Worm (Caenorhabditis elegans): Measurements from ENCODE around the gene ceh-1.

The ceh-1 gene

ce11 chrX:4654057-4654456 is at the start of gene ceh-1:
ceh-1 (minus strand) TSS chrX:4654157.
- TF ChIP-seq snu-23 (GFP tag; optimal IDR thresholded peaks at IDR 0.05) (no peak), fkh-4 (tag; optimal IDR thresholded peaks at IDR 0.05; ENCODE audit: borderline replicate concordance) (no peak), ztf-11 (tag; optimal IDR thresholded peaks at IDR 0.05) (no peak), lin-13 (GFP tag; optimal IDR thresholded peaks at IDR 0.05) (no peak), hpl-2 (GFP tag; optimal IDR thresholded peaks at IDR 0.05) (no peak), hlh-17 (GFP tag; optimal IDR thresholded peaks at IDR 0.05; ENCODE audit: borderline replicate concordance) (no peak), rnt-1 (tag; optimal IDR thresholded peaks at IDR 0.05) (no peak), nhr-90 (tag; optimal IDR thresholded peaks at IDR 0.05; ENCODE audit: poor library complexity) (no peak), Y116A8C.19 (tag; optimal IDR thresholded peaks at IDR 0.05; ENCODE audit: borderline replicate concordance) (no peak)

ce11 chrX:4700083-4700482 is 46.1 kb upstream of the ceh-1 start:
- TF ChIP-seq ets-5 (GFP tag; IDR thresholded peaks at IDR 0.05) (no peak), ceh-63 (GFP tag; optimal IDR thresholded peaks at IDR 0.05) (no peak), ceh-90 (tag; optimal IDR thresholded peaks at IDR 0.05) (no peak), ama-1 (optimal IDR thresholded peaks at IDR 0.05) (no peak), aha-1 (tag; optimal IDR thresholded peaks at IDR 0.05) (no peak), elt-2 (tag; optimal IDR thresholded peaks at IDR 0.05) (peak; percentile 75), pag-3 (tag; optimal IDR thresholded peaks at IDR 0.05; ENCODE audit: borderline replicate concordance, insufficient read depth) (no peak), hlh-17 (GFP tag; optimal IDR thresholded peaks at IDR 0.05; ENCODE audit: borderline replicate concordance) (no peak), lin-35 (GFP tag; optimal IDR thresholded peaks at IDR 0.05) (peak in 1 of 2 experiments; percentile 33), fkh-4 (tag; optimal IDR thresholded peaks at IDR 0.05; ENCODE audit: borderline replicate concordance) (no peak), vab-15 (tag; optimal IDR thresholded peaks at IDR 0.05) (no peak), egl-27 (tag; optimal IDR thresholded peaks at IDR 0.05) (no peak), C04F5.9 (tag; optimal IDR thresholded peaks at IDR 0.05) (no peak), C16A3.4 (tag; optimal IDR thresholded peaks at IDR 0.05) (no peak), lin-14 (GFP tag; optimal IDR thresholded peaks at IDR 0.05) (no peak), zag-1 (tag; optimal IDR thresholded peaks at IDR 0.05) (no peak), pqm-1 (tag; optimal IDR thresholded peaks at IDR 0.05) (peak; percentile 15), nhr-71 (tag; optimal IDR thresholded peaks at IDR 0.05) (no peak), fkh-8 (tag; optimal IDR thresholded peaks at IDR 0.05) (no peak)

- TF ChIP-seq nhr-71 (tag; optimal IDR thresholded peaks at IDR 0.05) (peak; percentile 57), nhr-19 (GFP tag; conservative IDR thresholded peaks at IDR 0.05) (peak; percentile 34), tbx-2 (tag; optimal IDR thresholded peaks at IDR 0.05) (peak; percentile 22), vab-15 (tag; optimal IDR thresholded peaks at IDR 0.05) (no peak), nhr-85 (tag) (peak; percentile 76), egl-13 (tag; optimal IDR thresholded peaks at IDR 0.05) (no peak), xbp-1 (tag; optimal IDR thresholded peaks at IDR 0.05) (peak; percentile 35), efl-1 (optimal IDR thresholded peaks at IDR 0.05) (peak in 1 of 2 experiments; percentile 44), efl-1 (GFP tag; optimal IDR thresholded peaks at IDR 0.05 in 1 of 2) (peak in 1 of 2 experiments; percentile 91), dpl-1 (GFP tag; optimal IDR thresholded peaks at IDR 0.05) (peak in 2 of 3 experiments; percentile 6 to 37), F16B12.6 (tag; optimal IDR thresholded peaks at IDR 0.05) (peak; percentile 6), nhr-237 (tag; optimal IDR thresholded peaks at IDR 0.05) (no peak), swsn-7 (tag; optimal IDR thresholded peaks at IDR 0.05) (peak; percentile 26), jun-1 (tag; optimal IDR thresholded peaks at IDR 0.05) (no peak), mdl-1 (tag; optimal IDR thresholded peaks at IDR 0.05) (peak in 1 of 2 experiments; percentile 57), dsc-1 (tag; optimal IDR thresholded peaks at IDR 0.05) (no peak), nhr-20 (tag; optimal IDR thresholded peaks at IDR 0.05) (peak; percentile 37), C16A3.4 (tag; optimal IDR thresholded peaks at IDR 0.05) (peak; percentile 35), unc-86 (tag; optimal IDR thresholded peaks at IDR 0.05) (no peak), ztf-11 (tag; optimal IDR thresholded peaks at IDR 0.05) (no peak), ets-5 (GFP tag; IDR thresholded peaks at IDR 0.05) (no peak), nhr-28 (tag; optimal IDR thresholded peaks at IDR 0.05) (no peak), elt-3 (tag; optimal IDR thresholded peaks at IDR 0.05) (peak in 2 of 6 experiments; percentile 1 to 66), fkh-4 (tag; optimal IDR thresholded peaks at IDR 0.05; ENCODE audit: borderline replicate concordance) (no peak), zip-4 (GFP tag; optimal IDR thresholded peaks at IDR 0.05) (no peak), skn-1 (tag; optimal IDR thresholded peaks at IDR 0.05) (no peak), ztf-4 (tag; optimal IDR thresholded peaks at IDR 0.05) (no peak), blmp-1 (tag; optimal IDR thresholded peaks at IDR 0.05) (peak; percentile 43)
These were observed 45.6 kb upstream of the ceh-1 start, which contains the start of gene hyl-2 for ce11 chrX:4699411-4700050. hyl-2 (minus strand) TSS chrX:4699461.

Data from whole organism, L1 larva.